Worm (Caenorhabditis elegans): ENCODE data around the gene nhr-60.
"Not testable (repeated sequence)": the region's sequence is repeated elsewhere in the genome, so short reads cannot be mapped to it uniquely, and the experiment has no call there.

DNA sequence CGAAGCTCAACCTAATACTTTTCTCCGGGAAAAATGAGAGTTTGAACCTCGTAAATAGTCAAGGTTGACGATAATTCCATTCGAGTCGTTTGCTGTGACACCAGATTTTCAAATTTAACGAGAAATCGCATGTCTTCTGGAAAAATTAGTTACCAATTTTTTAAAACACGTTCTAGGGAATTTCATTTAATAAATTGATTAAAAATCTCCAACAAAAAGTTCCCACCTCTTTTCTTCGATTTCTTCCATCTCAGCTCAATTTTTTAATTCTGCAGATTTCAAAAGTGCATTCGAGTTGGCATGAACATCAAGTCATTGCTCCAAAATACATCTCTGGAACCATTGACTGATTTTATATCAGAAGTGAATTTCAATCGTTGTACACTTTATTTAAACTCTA is 38.9 kb upstream of the nhr-60 start, which contains the start of gene nhr-282:
- not testable (repeated sequence) for TF ChIP-seq skn-1, egl-27, nhr-28 (tag; optimal IDR thresholded peaks at IDR 0.05)

Measured in whole organism, L1 larva.